Fruit fly (Drosophila melanogaster) Kc167 (cell line): ENCODE results near the gene INPP5E.

ENCODE experiments used
- Myc ChIP-seq: fragments of >200 bp; optimal IDR thresholded peaks from 2 replicates; lab custom pipeline; 2017; ENCODE audit warnings: missing external identifiers
- Sin3A ChIP-seq: fragments of >200 bp; optimal IDR thresholded peaks from 2 replicates; lab custom pipeline; 2018; ENCODE audit warnings: missing external identifiers
- h ChIP-seq: fragments of >200 bp; optimal IDR thresholded peaks from 3 replicates; lab custom pipeline; 2018; ENCODE audit warnings: missing external identifiers
- insv ChIP-seq: fragments of >200 bp; optimal IDR thresholded peaks from 3 replicates; lab custom pipeline; 2018; ENCODE audit warnings: missing external identifiers
- psq ChIP-seq: fragments of >200 bp; optimal IDR thresholded peaks from 2 replicates; lab custom pipeline; 2017; ENCODE audit warnings: missing external identifiers
- ttk ChIP-seq: sonication (Bioruptor generic); optimal IDR thresholded peaks from 2 replicates; lab custom pipeline; 2017; ENCODE audit warnings: missing external identifiers

DNA sequence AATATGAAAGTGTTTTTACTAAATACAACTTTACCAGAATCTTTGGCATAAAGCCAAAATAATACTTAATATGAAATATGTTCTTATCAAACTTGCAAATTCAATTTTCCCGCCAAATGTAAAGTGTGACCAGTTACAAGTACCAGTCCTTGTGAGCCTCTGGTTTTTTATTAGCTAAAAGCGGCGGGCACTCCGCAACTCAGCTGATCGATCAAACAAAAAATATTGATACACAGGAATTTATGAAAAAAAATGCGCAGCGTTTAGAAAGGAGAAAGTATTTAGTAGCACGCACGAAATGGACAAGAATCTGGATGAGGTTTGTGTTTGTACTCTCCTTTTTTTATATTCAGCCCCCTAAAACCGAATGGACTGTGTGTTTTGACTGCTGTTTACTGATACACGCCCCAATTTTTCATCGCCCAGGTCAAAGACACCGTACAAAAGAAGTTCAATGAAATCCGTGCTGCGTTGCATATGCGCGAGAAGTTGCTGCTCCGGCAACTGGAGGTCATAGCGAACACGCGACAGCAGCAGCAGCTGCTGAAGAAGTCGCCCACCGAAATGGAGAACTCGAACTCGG, 10.0 kb upstream of the INPP5E start, which contains the start of gene CG32100:
- TF ChIP-seq psq (lab: Kevin White, UChicago) (no peak), ttk (lab: Kevin White, UChicago) (no peak), h (no peak), insv (lab: Kevin White, UChicago) (no peak), Myc (lab: Kevin White, UChicago) (no peak), Sin3A (lab: Kevin White, UChicago) (no peak)
